Worm (Caenorhabditis elegans) whole organism, L4 larva: Measurements from ENCODE around the gene C13A2.6.

Experiments used
- D1046.2 ChIP-seq: fragments of 200-800 bp; sonication (Bioruptor generic); IDR thresholded peaks from 2 replicates; pipeline ENCODE4 v1.3.6; 2022; ENCODE audit warnings: missing genetic modification characterization, missing compliant biosample characterization
- F26F4.8 ChIP-seq: fragments of 200-800 bp; sonication (Bioruptor generic); conservative IDR thresholded peaks from 2 replicates; pipeline ENCODE4 v1.3.6; 2022; ENCODE audit warnings: missing genetic modification characterization, missing compliant biosample characterization
- F37D6.2 ChIP-seq: sonication (generic microtip); optimal IDR thresholded peaks from 2 replicates; lab custom pipeline; 2016; ENCODE audit warnings: mild to moderate bottlenecking, missing genetic modification characterization, missing compliant biosample characterization
- F44E2.7 ChIP-seq: fragments of 200-800 bp; sonication (Bioruptor generic); IDR thresholded peaks from 2 replicates; pipeline ENCODE4 v2.1.2; 2022; ENCODE audit warnings: missing genetic modification characterization, missing compliant biosample characterization
- R02D3.7 ChIP-seq: fragments of 150-350 bp; sonication (generic microtip); optimal IDR thresholded peaks from 3 replicates; lab custom pipeline; 2014; ENCODE audit warnings: missing biosample characterization, missing genetic modification characterization
- T20F7.1 ChIP-seq: fragments of 200-800 bp; sonication (Bioruptor generic); optimal IDR thresholded peaks from 2 replicates; lab custom pipeline; 2018; ENCODE audit warnings: mild to moderate bottlenecking, missing genetic modification characterization, missing compliant biosample characterization
- T26A8.4 ChIP-seq: fragments of 200-800 bp; sonication (Bioruptor generic); IDR thresholded peaks from 2 replicates; pipeline ENCODE4 v1.3.6; 2022; ENCODE audit warnings: missing genetic modification characterization, missing compliant biosample characterization
- Y48G9A.11 ChIP-seq: fragments of 200-800 bp; sonication (Bioruptor generic); IDR thresholded peaks from 2 replicates; pipeline ENCODE4 v1.3.6; 2022; ENCODE audit warnings: missing genetic modification reagents, missing genetic modification characterization, missing compliant biosample characterization
- Y75B8A.6 ChIP-seq: fragments of 200-800 bp; sonication (Bioruptor generic); IDR thresholded peaks from 2 replicates; pipeline ENCODE4 v1.3.6; 2022; ENCODE audit warnings: missing genetic modification reagents, missing genetic modification characterization, missing compliant biosample characterization
- ZK337.2 ChIP-seq: fragments of 200-800 bp; sonication (Bioruptor generic); IDR thresholded peaks from 2 replicates; pipeline ENCODE4 v1.3.6; 2022; ENCODE audit warnings: missing genetic modification reagents, missing genetic modification characterization, missing compliant biosample characterization
- aly-2 ChIP-seq: sonication (generic microtip); optimal IDR thresholded peaks from 2 replicates; lab custom pipeline; 2018; ENCODE audit warnings: missing biosample characterization, missing genetic modification characterization
- attf-4 ChIP-seq: sonication (generic microtip); optimal IDR thresholded peaks from 3 replicates; lab custom pipeline; 2017; ENCODE audit warnings: missing biosample characterization, missing genetic modification characterization
- ceh-20 ChIP-seq: fragments of 200-800 bp; sonication (Bioruptor generic); IDR thresholded peaks from 2 replicates; pipeline ENCODE4 v1.3.6; 2022; ENCODE audit warnings: missing genetic modification reagents, missing genetic modification characterization, missing compliant biosample characterization
- cey-2 ChIP-seq: sonication (generic microtip); optimal IDR thresholded peaks from 3 replicates; lab custom pipeline; 2017; ENCODE audit warnings: missing genetic modification characterization, mild to moderate bottlenecking, missing compliant biosample characterization, antibody characterized with exemption, borderline replicate concordance; ENCODE audit not compliant: insufficient read depth
- daf-16 ChIP-seq, 3 experiments: sonication (generic microtip); optimal IDR thresholded peaks; 2 replicates each; lab custom pipeline; 2016 to 2017; ENCODE audit warnings: missing genetic modification characterization in 3 of 3, missing genetic modification reagents in 3 of 3, mild to moderate bottlenecking in 2 of 3, missing compliant biosample characterization in 2 of 3, missing biosample characterization in 1 of 3, moderate library complexity in 1 of 3
- daf-8 ChIP-seq: fragments of 200-800 bp; sonication (Bioruptor generic); IDR thresholded peaks from 2 replicates; pipeline ENCODE4 v1.3.6; 2022; ENCODE audit warnings: missing genetic modification characterization, missing compliant biosample characterization
- dmd-9 ChIP-seq: fragments of 200-800 bp; sonication (Bioruptor generic); IDR thresholded peaks from 2 replicates; pipeline ENCODE4 v1.3.6; 2022; ENCODE audit warnings: missing genetic modification reagents, missing genetic modification characterization, missing compliant biosample characterization
- duxl-1 ChIP-seq: sonication (generic microtip); optimal IDR thresholded peaks from 2 replicates; lab custom pipeline; 2016; ENCODE audit warnings: mild to moderate bottlenecking, missing genetic modification characterization, moderate library complexity, missing compliant biosample characterization; ENCODE audit not compliant: poor library complexity
- egl-43 ChIP-seq: fragments of 200-800 bp; sonication (Bioruptor generic); IDR thresholded peaks from 2 replicates; pipeline ENCODE4 v1.3.6; 2022; ENCODE audit warnings: missing genetic modification reagents, missing genetic modification characterization, missing compliant biosample characterization
- fos-1 ChIP-seq: fragments of 150-350 bp; optimal IDR thresholded peaks from 2 replicates; lab custom pipeline; 2014; ENCODE audit warnings: missing biosample characterization, missing genetic modification characterization
- hlh-11 ChIP-seq: fragments of 200-800 bp; sonication (Bioruptor generic); optimal IDR thresholded peaks from 2 replicates; lab custom pipeline; 2018; ENCODE audit warnings: mild to moderate bottlenecking, missing genetic modification characterization, missing compliant biosample characterization
- hmg-1.1 ChIP-seq: fragments of 200-800 bp; sonication (Bioruptor generic); IDR thresholded peaks from 2 replicates; pipeline ENCODE4 v1.3.6; 2022; ENCODE audit warnings: missing genetic modification reagents, missing genetic modification characterization, missing compliant biosample characterization
- lin-15B ChIP-seq: fragments of 150-350 bp; sonication (generic microtip); optimal IDR thresholded peaks from 3 replicates; lab custom pipeline; 2014; ENCODE audit warnings: missing biosample characterization, missing genetic modification characterization
- lin-39 ChIP-seq: fragments of 150-350 bp; optimal IDR thresholded peaks from 2 replicates; lab custom pipeline; 2014; ENCODE audit warnings: missing biosample characterization, missing genetic modification reagents, missing genetic modification characterization
- lir-3 ChIP-seq: sonication (generic microtip); optimal IDR thresholded peaks from 2 replicates; lab custom pipeline; 2016; ENCODE audit warnings: mild to moderate bottlenecking, missing genetic modification characterization, missing compliant biosample characterization
- lsy-2 ChIP-seq, 2 experiments: fragments of 150-350 bp in 1 of 2; sonication (generic microtip) in 1 of 2; optimal IDR thresholded peaks; 2 replicates each; lab custom pipeline; 2014 to 2017; ENCODE audit warnings: missing biosample characterization in 2 of 2, missing genetic modification characterization in 2 of 2
- madf-5 ChIP-seq, 2 experiments: fragments of 200-800 bp; sonication (Bioruptor generic); IDR thresholded peaks; 2 replicates each; pipeline ENCODE4 v1.3.6; 2022; ENCODE audit warnings: missing compliant biosample characterization in 2 of 2, missing genetic modification characterization in 2 of 2
- mdt-29 ChIP-seq: fragments of 200-800 bp; sonication (Bioruptor generic); IDR thresholded peaks from 2 replicates; pipeline ENCODE4 v1.3.6; 2022; ENCODE audit warnings: missing genetic modification reagents, missing genetic modification characterization, missing compliant biosample characterization
- mxl-2 ChIP-seq: fragments of 200-800 bp; sonication (Bioruptor generic); conservative IDR thresholded peaks from 2 replicates; pipeline ENCODE4 v1.3.6; 2022; ENCODE audit warnings: missing genetic modification reagents, missing genetic modification characterization, missing compliant biosample characterization
- nhr-11 ChIP-seq: fragments of 150-350 bp; optimal IDR thresholded peaks from 2 replicates; lab custom pipeline; 2014; ENCODE audit warnings: missing biosample characterization, missing genetic modification characterization
- php-3 ChIP-seq: fragments of 200-800 bp; sonication (Bioruptor generic); IDR thresholded peaks from 2 replicates; pipeline ENCODE4 v1.3.6; 2022; ENCODE audit warnings: missing genetic modification reagents, missing genetic modification characterization, missing compliant biosample characterization
- saeg-2 ChIP-seq: fragments of 200-800 bp; sonication (Bioruptor generic); IDR thresholded peaks from 2 replicates; pipeline ENCODE4 v1.3.6; 2022; ENCODE audit warnings: missing genetic modification reagents, missing genetic modification characterization, missing compliant biosample characterization
- set-16 ChIP-seq: fragments of 200-800 bp; sonication (Bioruptor generic); IDR thresholded peaks from 2 replicates; pipeline ENCODE4 v1.3.6; 2022; ENCODE audit warnings: missing genetic modification reagents, missing genetic modification characterization, missing compliant biosample characterization
- spr-3 ChIP-seq: fragments of 200-800 bp; sonication (Bioruptor generic); optimal IDR thresholded peaks from 2 replicates; lab custom pipeline; 2018; ENCODE audit warnings: mild to moderate bottlenecking, missing genetic modification characterization, missing compliant biosample characterization
- unc-130 ChIP-seq: sonication (generic microtip); optimal IDR thresholded peaks from 2 replicates; lab custom pipeline; 2016; ENCODE audit warnings: missing genetic modification reagents, missing genetic modification characterization, missing compliant biosample characterization
- unc-62 ChIP-seq, 3 experiments: fragments of 150-350 bp in 1 of 3; sonication (generic microtip); optimal IDR thresholded peaks in 2 of 3; peaks in 1 of 3; 1 replicate in 1 of 3; 2 replicates in 2 of 3; lab custom pipeline; 2014 to 2017; ENCODE audit warnings: missing biosample characterization in 3 of 3, missing genetic modification characterization in 3 of 3, missing genetic modification reagents in 3 of 3, missing genotype in 1 of 3
- vab-7 ChIP-seq: fragments of 200-800 bp; sonication (Bioruptor generic); IDR thresholded peaks from 2 replicates; pipeline ENCODE4 v1.3.6; 2022; ENCODE audit warnings: missing genetic modification reagents, missing genetic modification characterization, missing compliant biosample characterization
- ztf-11 ChIP-seq: fragments of 150-350 bp; optimal IDR thresholded peaks from 2 replicates; lab custom pipeline; 2014; ENCODE audit warnings: missing biosample characterization, missing genetic modification characterization
- ztf-7 ChIP-seq: fragments of 150-350 bp; optimal IDR thresholded peaks from 2 replicates; lab custom pipeline; 2014; ENCODE audit warnings: missing biosample characterization, missing genetic modification characterization

C13A2.6 gene

DNA sequence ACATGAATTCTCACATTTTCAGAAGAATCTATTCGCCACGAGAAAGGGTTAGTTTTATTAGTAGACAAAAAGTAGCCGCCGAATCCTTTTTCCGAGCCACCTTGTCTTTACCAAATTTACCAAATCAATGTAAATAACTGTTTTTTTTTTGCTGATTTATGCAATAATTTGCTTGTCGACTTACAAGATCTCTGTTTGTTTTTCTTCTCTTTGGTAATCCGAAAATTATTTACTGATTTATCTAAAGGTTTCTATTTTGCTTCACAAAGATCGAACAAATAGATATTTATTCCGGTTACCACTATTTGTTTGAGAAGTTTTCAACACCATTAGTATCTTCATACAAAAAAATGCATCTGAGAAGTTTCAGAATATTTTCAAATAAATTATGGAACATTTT, 3.5 kb upstream of the C13A2.6 start, which contains the start of gene C13A2.7:
TSS of gene C13A2.7 (plus strand) at position 301 of the 400 bp plus-strand sequence.
- TF ChIP-seq daf-16 (GFP tag; optimal IDR thresholded peaks at IDR 0.05; lab: Kevin White, UChicago) (no peak), daf-16 (tag; optimal IDR thresholded peaks at IDR 0.05; lab: Kevin White, UChicago) (no peak), ztf-11 (tag; lab: Kevin White, UChicago) (no peak), lir-3 (tag; lab: Kevin White, UChicago) (no peak), F44E2.7 (GFP tag; lab: Robert Waterston, UW) (no peak), R02D3.7 (tag; lab: Kevin White, UChicago) (no peak), mdt-29 (no peak), fos-1 (tag; lab: Kevin White, UChicago) (no peak), spr-3 (GFP tag; lab: Kevin White, UChicago) (no peak), aly-2 (no peak), ZK337.2 (GFP tag; lab: Robert Waterston, UW) (no peak), madf-5 (GFP tag; IDR thresholded peaks at IDR 0.05; lab: Robert Waterston, UW) (no peak), duxl-1 (tag; lab: Kevin White, UChicago) (no peak), lin-39 (no peak), saeg-2 (GFP tag; lab: Robert Waterston, UW) (no peak), vab-7 (GFP tag; lab: Robert Waterston, UW) (no peak), nhr-11 (no peak), php-3 (GFP tag; lab: Robert Waterston, UW) (no peak), egl-43 (no peak), mxl-2 (GFP tag; lab: Robert Waterston, UW) (no peak), hlh-11 (tag; lab: Kevin White, UChicago) (no peak)
- TF ChIP-seq, all 104 proteins: peak for 0

DNA sequence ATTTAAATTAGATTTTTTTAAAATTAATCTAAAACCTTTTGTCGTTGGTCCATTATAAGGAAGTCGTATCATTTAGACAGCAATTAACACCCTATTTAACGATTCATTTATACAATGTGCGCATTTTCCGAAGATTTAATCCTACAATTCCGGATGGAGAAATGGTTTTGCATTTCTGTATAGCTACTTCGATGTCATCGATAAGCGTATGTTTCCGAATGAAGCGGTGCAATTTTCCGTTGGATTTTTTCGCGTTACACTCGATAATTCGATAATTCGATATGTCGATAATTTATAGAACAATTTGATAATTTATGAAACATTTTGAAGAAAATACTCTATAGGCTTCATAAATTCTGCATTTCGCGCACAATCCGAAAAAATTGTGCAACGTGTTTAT, 5.5 kb downstream of the C13A2.6 start, which contains the start of gene C13A2.10:
TSS of gene C13A2.10 (minus strand) at position 101 of the 400 bp plus-strand sequence.
- TF ChIP-seq unc-130 (no peak), set-16 (no peak), lin-15B (no peak)

DNA sequence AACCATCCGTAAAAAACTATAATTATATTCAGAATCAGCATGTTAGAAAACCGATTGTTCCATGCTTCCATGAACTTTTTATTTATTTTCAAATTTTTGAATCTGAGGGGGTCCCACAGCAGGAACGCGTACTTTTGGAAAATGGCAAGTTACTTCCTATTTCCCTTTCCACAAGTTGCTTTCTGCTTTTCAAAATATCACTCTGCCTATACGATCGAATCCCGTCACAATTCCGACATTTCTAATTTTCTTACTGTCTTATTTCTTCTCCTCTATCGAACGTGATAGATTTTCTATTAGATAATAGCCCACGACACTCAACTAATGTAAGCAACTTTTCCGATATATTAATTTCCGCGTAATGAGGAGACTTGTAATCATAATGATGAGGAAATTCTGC, 6.0 kb downstream of the C13A2.6 start, which contains the start of gene C13A2.5:
TSS of gene C13A2.5 (plus strand) at position 301 of the 400 bp plus-strand sequence.
- TF ChIP-seq T20F7.1: no peak
- no peak for TF ChIP-seq D1046.2 (GFP tag; lab: Robert Waterston, UW)
- no peak for TF ChIP-seq ceh-20 (GFP tag; lab: Robert Waterston, UW)
- TF ChIP-seq ztf-11 (tag; lab: Kevin White, UChicago): no peak
- no peak for TF ChIP-seq F37D6.2 (tag; lab: Kevin White, UChicago)
- no peak for TF ChIP-seq dmd-9 (GFP tag; lab: Robert Waterston, UW)
- TF ChIP-seq Y75B8A.6 (GFP tag; lab: Robert Waterston, UW): no peak
- no peak for TF ChIP-seq Y48G9A.11 (GFP tag; lab: Robert Waterston, UW)
- TF ChIP-seq cey-2 (tag; lab: Kevin White, UChicago): no peak

DNA sequence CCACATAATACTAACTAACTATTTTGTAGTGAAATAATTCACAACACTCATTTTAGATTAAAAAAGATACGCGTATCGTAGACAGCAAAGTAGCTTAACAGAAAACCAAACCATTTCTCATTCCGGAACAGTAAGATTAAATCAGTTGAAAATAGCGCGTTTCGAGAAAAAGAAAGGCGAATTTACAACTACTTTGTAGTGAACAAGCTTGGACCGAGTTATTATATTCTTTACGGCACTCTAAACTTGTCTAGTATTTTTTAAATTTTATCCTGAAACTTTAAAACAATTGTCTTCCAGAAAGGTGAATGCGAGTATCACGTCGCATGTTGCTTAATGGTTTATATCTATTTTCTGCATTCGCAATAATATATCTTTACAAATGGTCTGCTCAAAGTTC, 9.6 kb downstream of the C13A2.6 start, which contains the start of gene C13A2.4:
TSS of gene C13A2.4 (plus strand) at position 301 of the 400 bp plus-strand sequence.
- no peak for TF ChIP-seq php-3 (GFP tag; lab: Robert Waterston, UW)
- TF ChIP-seq unc-62 (GFP tag; optimal IDR thresholded peaks at IDR 0.05 in 1 of 2; lab: Kevin White, UChicago): no peak
- TF ChIP-seq unc-62 (tag; optimal IDR thresholded peaks at IDR 0.05; lab: Kevin White, UChicago): no peak
- no peak for TF ChIP-seq attf-4 (tag; lab: Kevin White, UChicago)
- no peak for TF ChIP-seq F26F4.8
- TF ChIP-seq daf-8: no peak
- no peak for TF ChIP-seq hmg-1.1 (GFP tag; lab: Robert Waterston, UW)
- TF ChIP-seq lsy-2 (tag; optimal IDR thresholded peaks at IDR 0.05; lab: Kevin White, UChicago): no peak
- TF ChIP-seq ztf-7 (tag; lab: Kevin White, UChicago): no peak
- TF ChIP-seq T26A8.4: no peak
- no peak for TF ChIP-seq ztf-11 (tag; lab: Kevin White, UChicago)
